Worm (Caenorhabditis elegans) whole organism, L3 larva: ENCODE data around the gene T10C6.6.
A peak's percentile ranks its signal among the peaks of the same experiment; 100 is the strongest.

Experiments used
- R02D3.7 ChIP-seq: fragments of 150-350 bp; optimal IDR thresholded peaks from 2 replicates; lab custom pipeline; 2014; ENCODE audit warnings: missing biosample characterization, missing genetic modification characterization
- ZK546.5 ChIP-seq: sonication (generic microtip); optimal IDR thresholded peaks from 2 replicates; lab custom pipeline; 2017; ENCODE audit warnings: missing biosample characterization, missing genetic modification characterization
- aly-2 ChIP-seq: fragments of 150-350 bp; optimal IDR thresholded peaks from 2 replicates; lab custom pipeline; 2014; ENCODE audit warnings: missing biosample characterization, missing genetic modification characterization
- ama-1 ChIP-seq: fragments of 150-350 bp; optimal IDR thresholded peaks from 2 replicates; lab custom pipeline; 2018
- ceh-16 ChIP-seq: sonication (generic microtip); optimal IDR thresholded peaks from 2 replicates; lab custom pipeline; 2017; ENCODE audit warnings: missing biosample characterization, missing genetic modification characterization
- ceh-82 ChIP-seq: fragments of 150-350 bp; optimal IDR thresholded peaks from 2 replicates; lab custom pipeline; 2014; ENCODE audit warnings: missing biosample characterization, missing genetic modification characterization
- ceh-9 ChIP-seq: sonication (generic microtip); optimal IDR thresholded peaks from 2 replicates; lab custom pipeline; 2018; ENCODE audit warnings: missing biosample characterization, missing genetic modification characterization
- daf-12 ChIP-seq: fragments of 150-350 bp; optimal IDR thresholded peaks from 2 replicates; lab custom pipeline; 2014; ENCODE audit warnings: missing biosample characterization, missing genetic modification reagents, missing genetic modification characterization
- egl-27 ChIP-seq: sonication (generic microtip); optimal IDR thresholded peaks from 4 replicates; lab custom pipeline; 2017; ENCODE audit warnings: missing biosample characterization, missing genetic modification reagents, missing genetic modification characterization
- egl-5 ChIP-seq: fragments of 150-350 bp; optimal IDR thresholded peaks from 2 replicates; lab custom pipeline; 2017; ENCODE audit warnings: missing biosample characterization, missing genetic modification reagents, missing genetic modification characterization, inconsistent platforms
- elt-2 ChIP-seq: sonication (generic microtip); optimal IDR thresholded peaks from 2 replicates; lab custom pipeline; 2016; ENCODE audit warnings: missing genetic modification reagents, mild to moderate bottlenecking, missing genetic modification characterization, missing compliant biosample characterization
- elt-3 ChIP-seq, 3 experiments: fragments of 150-350 bp in 1 of 3; sonication (generic microtip) in 2 of 3; optimal IDR thresholded peaks; 2 replicates in 2 of 3; 4 replicates in 1 of 3; lab custom pipeline; 2014 to 2017; ENCODE audit warnings: missing biosample characterization in 3 of 3, missing genetic modification characterization in 3 of 3
- eor-1 ChIP-seq, 2 experiments: fragments of 150-350 bp; optimal IDR thresholded peaks; 2 replicates each; lab custom pipeline; 2014 to 2018; ENCODE audit warnings: missing biosample characterization in 2 of 2, missing genetic modification characterization in 2 of 2
- hmg-11 ChIP-seq: sonication (generic microtip); optimal IDR thresholded peaks from 2 replicates; lab custom pipeline; 2016; ENCODE audit warnings: missing genetic modification characterization, missing compliant biosample characterization
- lin-15B ChIP-seq: fragments of 150-350 bp; optimal IDR thresholded peaks from 2 replicates; lab custom pipeline; 2014; ENCODE audit warnings: missing biosample characterization, missing genetic modification characterization
- lin-39 ChIP-seq: fragments of 150-350 bp; optimal IDR thresholded peaks from 2 replicates; lab custom pipeline; 2018; ENCODE audit warnings: missing biosample characterization, missing genetic modification reagents, missing genetic modification characterization
- lsy-12 ChIP-seq: sonication (generic microtip); optimal IDR thresholded peaks from 2 replicates; lab custom pipeline; 2016; ENCODE audit warnings: mild to moderate bottlenecking, missing genetic modification characterization, missing compliant biosample characterization
- mdl-1 ChIP-seq: fragments of 150-350 bp; optimal IDR thresholded peaks from 2 replicates; lab custom pipeline; 2014; ENCODE audit warnings: missing biosample characterization, missing genetic modification characterization
- nfya-1 ChIP-seq: sonication (generic microtip); optimal IDR thresholded peaks from 2 replicates; lab custom pipeline; 2017; ENCODE audit warnings: missing genetic modification characterization, mild to moderate bottlenecking, missing compliant biosample characterization, antibody characterized with exemption, moderate library complexity; ENCODE audit not compliant: insufficient read depth
- nhr-11 ChIP-seq: fragments of 150-350 bp; optimal IDR thresholded peaks from 2 replicates; lab custom pipeline; 2014; ENCODE audit warnings: missing biosample characterization, missing genetic modification characterization
- nhr-12 ChIP-seq: fragments of 150-350 bp; optimal IDR thresholded peaks from 2 replicates; lab custom pipeline; 2014; ENCODE audit warnings: missing biosample characterization, missing genetic modification characterization
- nhr-237 ChIP-seq: fragments of 150-350 bp; optimal IDR thresholded peaks from 2 replicates; lab custom pipeline; 2014; ENCODE audit warnings: missing biosample characterization, missing genetic modification characterization
- nhr-25 ChIP-seq: sonication (generic microtip); optimal IDR thresholded peaks from 2 replicates; lab custom pipeline; 2017; ENCODE audit warnings: missing biosample characterization, missing genetic modification characterization
- nhr-28 ChIP-seq: fragments of 150-350 bp; optimal IDR thresholded peaks from 2 replicates; lab custom pipeline; 2014; ENCODE audit warnings: missing biosample characterization, missing genetic modification characterization
- nhr-43 ChIP-seq: sonication (generic microtip); optimal IDR thresholded peaks from 2 replicates; lab custom pipeline; 2016; ENCODE audit warnings: mild to moderate bottlenecking, missing genetic modification characterization, missing compliant biosample characterization; ENCODE audit not compliant: poor library complexity, severe bottlenecking
- nhr-76 ChIP-seq: fragments of 150-350 bp; sonication (generic microtip); optimal IDR thresholded peaks from 5 replicates; lab custom pipeline; 2014; ENCODE audit warnings: missing biosample characterization, missing genetic modification characterization
- pqm-1 ChIP-seq: fragments of 150-350 bp; optimal IDR thresholded peaks from 2 replicates; lab custom pipeline; 2017; ENCODE audit warnings: missing biosample characterization, missing genetic modification characterization, inconsistent platforms
- sea-2 ChIP-seq: fragments of 150-350 bp; sonication (generic microtip); optimal IDR thresholded peaks from 4 replicates; lab custom pipeline; 2014; ENCODE audit warnings: missing biosample characterization, missing genetic modification reagents, missing genetic modification characterization
- unc-39 ChIP-seq: sonication (generic microtip); optimal IDR thresholded peaks from 4 replicates; lab custom pipeline; 2017; ENCODE audit warnings: missing biosample characterization, missing genetic modification characterization
- unc-62 ChIP-seq: fragments of 150-350 bp; sonication (generic microtip); optimal IDR thresholded peaks from 4 replicates; lab custom pipeline; 2014; ENCODE audit warnings: missing biosample characterization, missing genetic modification reagents, missing genetic modification characterization
- zag-1 ChIP-seq: fragments of 150-350 bp; optimal IDR thresholded peaks from 2 replicates; lab custom pipeline; 2014; ENCODE audit warnings: missing biosample characterization, missing genetic modification characterization
- ztf-4 ChIP-seq: fragments of 150-350 bp; optimal IDR thresholded peaks from 2 replicates; lab custom pipeline; 2014; ENCODE audit warnings: missing biosample characterization, missing genetic modification characterization

The T10C6.6 gene

DNA sequence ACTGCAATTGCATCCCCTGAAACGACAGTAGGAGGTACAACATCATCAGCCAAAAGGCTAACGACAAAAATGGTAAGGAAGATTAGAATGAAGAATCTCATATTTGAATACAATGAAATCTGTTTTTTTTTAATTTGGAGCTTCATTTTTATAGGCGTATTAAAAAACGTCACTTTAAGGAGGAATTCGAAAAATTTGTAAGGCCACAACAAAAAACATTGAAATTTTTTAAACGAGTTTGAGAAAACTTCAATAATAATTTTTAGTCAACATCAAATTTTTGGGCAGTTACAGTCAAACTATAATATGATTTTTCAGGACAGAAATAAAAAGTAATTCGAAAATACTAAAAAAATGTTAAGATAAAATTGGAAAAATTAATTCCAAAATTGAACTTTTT, 38.7 kb downstream of the T10C6.6 start, which contains the start of gene F14H3.14:
TSS of gene F14H3.14 (minus strand) at position 101 of the 400 bp plus-strand sequence.
- no peak for TF ChIP-seq lin-39 (tag; lab: Kevin White, UChicago)
- TF ChIP-seq nhr-76 (tag; lab: Kevin White, UChicago): no peak
- TF ChIP-seq ZK546.5 (tag; lab: Kevin White, UChicago): no peak
- no peak for TF ChIP-seq eor-1 (tag; optimal IDR thresholded peaks at IDR 0.05; lab: Kevin White, UChicago)
- no peak for TF ChIP-seq aly-2 (tag; lab: Kevin White, UChicago)
- TF ChIP-seq R02D3.7 (tag; lab: Kevin White, UChicago): no peak
- no peak for TF ChIP-seq lin-15B (tag; lab: Kevin White, UChicago)
- no peak for TF ChIP-seq egl-27 (tag; lab: Kevin White, UChicago)
- no peak for TF ChIP-seq unc-62 (GFP tag; lab: Kevin White, UChicago)
- TF ChIP-seq sea-2 (GFP tag; lab: Kevin White, UChicago): no peak
- no peak for TF ChIP-seq nfya-1 (tag; lab: Kevin White, UChicago)
- no peak for TF ChIP-seq nhr-11 (tag; lab: Kevin White, UChicago)
- no peak for TF ChIP-seq lsy-12 (tag; lab: Kevin White, UChicago)
- no peak for TF ChIP-seq nhr-25 (tag; lab: Kevin White, UChicago)
- no peak for TF ChIP-seq ceh-82 (tag; lab: Kevin White, UChicago)
- TF ChIP-seq zag-1: no peak
- TF ChIP-seq unc-39 (tag; lab: Kevin White, UChicago): no peak
- TF ChIP-seq ceh-9 (tag; lab: Kevin White, UChicago): no peak
- TF ChIP-seq nhr-43 (tag; lab: Kevin White, UChicago): no peak

ce11 chrV:16068938-16069337, 44.8 kb downstream of the T10C6.6 start, which contains the start of gene cyp-35D1:
Gene cyp-35D1, plus strand, starts transcription at chrV:16069238.
- TF ChIP-seq egl-5: no peak
- no peak for TF ChIP-seq nfya-1 (tag; lab: Kevin White, UChicago)
- no peak for TF ChIP-seq ceh-16 (tag; lab: Kevin White, UChicago)
- no peak for TF ChIP-seq hmg-11
- TF ChIP-seq daf-12: no peak
- TF ChIP-seq ceh-9 (tag; lab: Kevin White, UChicago): no peak
- no peak for TF ChIP-seq ceh-82 (tag; lab: Kevin White, UChicago)
- no peak for TF ChIP-seq ZK546.5 (tag; lab: Kevin White, UChicago)
- TF ChIP-seq elt-2 (tag; lab: Kevin White, UChicago): no peak
- no peak for TF ChIP-seq mdl-1 (tag; lab: Kevin White, UChicago)
- no peak for TF ChIP-seq nhr-25 (tag; lab: Kevin White, UChicago)
- no peak for TF ChIP-seq ztf-4 (tag; lab: Kevin White, UChicago)
- no peak for TF ChIP-seq nhr-237
- TF ChIP-seq ama-1 (lab: Kevin White, UChicago): no peak

DNA sequence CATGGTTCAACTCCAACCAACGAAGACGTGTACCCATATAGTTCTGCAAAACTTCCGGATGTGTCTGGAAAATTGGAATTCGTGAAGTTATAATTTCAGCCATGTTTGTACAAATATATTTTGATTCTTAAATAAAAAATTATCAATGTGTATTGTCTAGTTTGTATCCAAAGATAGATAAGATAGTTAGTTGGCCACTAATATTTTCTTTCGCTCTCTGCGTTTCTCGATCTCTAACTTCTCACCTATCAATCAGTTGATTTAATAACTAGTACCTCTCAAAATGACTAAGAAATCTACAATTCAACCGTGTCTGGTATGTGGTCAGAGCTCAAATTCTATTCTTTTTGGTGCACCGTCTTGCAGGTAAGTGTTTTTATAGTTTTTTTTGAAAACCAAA, 47.0 kb downstream of the T10C6.6 start, which contains the start of gene nhr-176:
TSS of gene nhr-176 (plus strand) at position 159 of the 400 bp plus-strand sequence.
- TF ChIP-seq elt-2 (tag; lab: Kevin White, UChicago): peak; percentile 55
- no peak for TF ChIP-seq mdl-1 (tag; lab: Kevin White, UChicago)
- peak; percentile 38 for TF ChIP-seq pqm-1 (tag; lab: Kevin White, UChicago)

DNA sequence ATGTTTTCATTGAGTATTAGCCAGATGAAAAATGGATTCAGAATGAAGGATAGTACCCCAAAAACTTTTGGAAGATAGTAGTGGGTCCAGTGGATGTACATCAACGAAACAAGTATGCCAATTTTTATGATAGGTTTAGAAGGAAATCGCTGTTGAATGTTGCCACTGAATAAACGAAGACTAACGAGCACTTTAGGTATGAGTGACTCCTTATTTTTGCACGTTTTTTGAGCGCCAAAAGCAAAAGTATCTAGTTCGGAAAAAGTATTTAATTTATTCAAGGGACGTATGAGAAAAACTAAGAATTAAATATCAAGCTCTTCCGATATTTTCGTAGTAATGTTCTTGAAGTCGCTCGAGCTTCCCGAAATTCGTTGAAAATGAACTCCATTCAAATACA, 49.7 kb downstream of the T10C6.6 start, which contains the start of gene srj-10:
TSS of gene srj-10 (minus strand) at position 101 of the 400 bp plus-strand sequence.
- TF ChIP-seq nhr-28: no peak
- no peak for TF ChIP-seq lin-15B (tag; lab: Kevin White, UChicago)
- TF ChIP-seq pqm-1 (tag; lab: Kevin White, UChicago): no peak
- TF ChIP-seq nhr-12 (tag; lab: Kevin White, UChicago): no peak
- no peak for TF ChIP-seq elt-3 (tag; optimal IDR thresholded peaks at IDR 0.05; lab: Kevin White, UChicago)
- no peak for TF ChIP-seq eor-1 (tag; optimal IDR thresholded peaks at IDR 0.05; lab: Kevin White, UChicago)
- TF ChIP-seq mdl-1 (tag; lab: Kevin White, UChicago): no peak
- TF ChIP-seq ceh-16 (tag; lab: Kevin White, UChicago): no peak
- TF ChIP-seq nhr-43 (tag; lab: Kevin White, UChicago): no peak
- TF ChIP-seq egl-27 (tag; lab: Kevin White, UChicago): no peak
- TF ChIP-seq, all 47 proteins: peak for 0

DNA sequence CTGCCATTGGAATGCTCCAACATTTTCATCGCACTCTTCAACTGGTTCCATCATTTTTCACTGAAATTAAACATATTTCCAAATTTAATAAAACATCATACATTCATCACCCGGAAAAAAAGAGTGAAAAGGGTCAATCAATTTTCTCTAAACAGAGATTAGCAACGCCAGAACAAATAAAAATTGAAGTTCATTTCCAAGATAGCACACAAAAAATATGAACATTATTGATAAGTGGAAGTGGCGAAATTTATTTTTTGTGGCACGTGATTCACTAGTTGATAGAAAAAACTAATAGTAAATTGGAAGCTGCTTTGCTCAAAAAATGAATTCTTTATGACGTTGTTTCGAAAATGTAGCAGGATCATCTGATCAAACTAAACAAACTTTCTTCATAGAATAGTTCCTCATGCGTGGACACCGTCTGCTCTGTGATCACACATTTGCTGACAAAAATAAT, 51.2 kb downstream of the T10C6.6 start, which contains the start of the genes F14H3.12 and srj-29:
TSS of gene F14H3.12 (minus strand) at position 74 of the 460 bp plus-strand sequence.
TSS of gene srj-29 (plus strand) at position 410 of the 460 bp plus-strand sequence.
- TF ChIP-seq pqm-1 (tag; lab: Kevin White, UChicago) (peak; percentile 47), elt-2 (tag; lab: Kevin White, UChicago) (peak; percentile 79), lsy-12 (tag; lab: Kevin White, UChicago) (no peak)
